Worm (Caenorhabditis elegans) whole organism, L4/young adult: ENCODE data around the gene W01D2.6.

ENCODE experiments used
- W03F9.2 ChIP-seq: fragments of 150-350 bp; optimal IDR thresholded peaks from 2 replicates; lab custom pipeline; 2014; ENCODE audit warnings: missing biosample characterization, missing genetic modification characterization
- dao-5 ChIP-seq: sonication (generic microtip); optimal IDR thresholded peaks from 2 replicates; lab custom pipeline; 2016; ENCODE audit warnings: missing genotype, missing genetic modification characterization, moderate library complexity, missing compliant biosample characterization
- him-1 ChIP-seq: sonication (generic microtip); optimal IDR thresholded peaks from 2 replicates; lab custom pipeline; 2016; ENCODE audit warnings: missing genotype, missing genetic modification reagents, missing genetic modification characterization, missing compliant biosample characterization

- no peak for TF ChIP-seq W03F9.2
- no peak for TF ChIP-seq dao-5 (tag; lab: Kevin White, UChicago)
- no peak for TF ChIP-seq him-1 (tag; lab: Kevin White, UChicago)
Measured at ce11 chrII:14811472-14811871, 2.7 kb downstream of the W01D2.6 start.
